Worm (Caenorhabditis elegans) whole organism, L2 larva: ENCODE results near the gene ZC132.11.

Experiments
- ama-1 ChIP-seq: fragments of 150-350 bp; optimal IDR thresholded peaks from 2 replicates; lab custom pipeline; 2018; ENCODE audit warnings: inconsistent platforms
- ceh-82 ChIP-seq: fragments of 150-350 bp; optimal IDR thresholded peaks from 2 replicates; lab custom pipeline; 2014; ENCODE audit warnings: missing biosample characterization, missing genetic modification characterization
- dmd-4 ChIP-seq: sonication (generic microtip); optimal IDR thresholded peaks from 2 replicates; lab custom pipeline; 2017; ENCODE audit warnings: missing biosample characterization, missing genetic modification characterization
- egl-27 ChIP-seq: sonication (generic microtip); optimal IDR thresholded peaks from 3 replicates; lab custom pipeline; 2017; ENCODE audit warnings: missing biosample characterization, missing genetic modification reagents, missing genetic modification characterization
- elt-1 ChIP-seq: fragments of 150-350 bp; optimal IDR thresholded peaks from 2 replicates; lab custom pipeline; 2014; ENCODE audit warnings: missing biosample characterization, missing genetic modification characterization
- elt-3 ChIP-seq: sonication (generic microtip); optimal IDR thresholded peaks from 2 replicates; lab custom pipeline; 2017; ENCODE audit warnings: missing biosample characterization, missing genetic modification characterization
- fos-1 ChIP-seq: fragments of 150-350 bp; optimal IDR thresholded peaks from 2 replicates; lab custom pipeline; 2014; ENCODE audit warnings: missing biosample characterization, missing genetic modification characterization
- lin-39 ChIP-seq: fragments of 150-350 bp; optimal IDR thresholded peaks from 2 replicates; lab custom pipeline; 2014; ENCODE audit warnings: missing biosample characterization, missing genetic modification reagents, missing genetic modification characterization
- mbf-1 ChIP-seq: sonication (generic microtip); optimal IDR thresholded peaks from 2 replicates; lab custom pipeline; 2017; ENCODE audit warnings: missing biosample characterization, missing genetic modification characterization
- nhr-237 ChIP-seq: fragments of 150-350 bp; optimal IDR thresholded peaks from 2 replicates; lab custom pipeline; 2014; ENCODE audit warnings: missing biosample characterization, missing genetic modification characterization
- snpc-4 ChIP-seq: fragments of 150-350 bp; optimal IDR thresholded peaks from 2 replicates; lab custom pipeline; 2014; ENCODE audit warnings: missing biosample characterization, missing genetic modification characterization
- unc-55 ChIP-seq: fragments of 150-350 bp; sonication (generic microtip); optimal IDR thresholded peaks from 3 replicates; lab custom pipeline; 2014; ENCODE audit warnings: missing biosample characterization, missing genetic modification reagents, missing genetic modification characterization
- unc-62 ChIP-seq: fragments of 150-350 bp; optimal IDR thresholded peaks from 2 replicates; lab custom pipeline; 2014; ENCODE audit warnings: missing biosample characterization, missing genetic modification reagents, missing genetic modification characterization
- zag-1 ChIP-seq: fragments of 150-350 bp; optimal IDR thresholded peaks from 2 replicates; lab custom pipeline; 2014; ENCODE audit warnings: missing biosample characterization, missing genetic modification characterization

DNA sequence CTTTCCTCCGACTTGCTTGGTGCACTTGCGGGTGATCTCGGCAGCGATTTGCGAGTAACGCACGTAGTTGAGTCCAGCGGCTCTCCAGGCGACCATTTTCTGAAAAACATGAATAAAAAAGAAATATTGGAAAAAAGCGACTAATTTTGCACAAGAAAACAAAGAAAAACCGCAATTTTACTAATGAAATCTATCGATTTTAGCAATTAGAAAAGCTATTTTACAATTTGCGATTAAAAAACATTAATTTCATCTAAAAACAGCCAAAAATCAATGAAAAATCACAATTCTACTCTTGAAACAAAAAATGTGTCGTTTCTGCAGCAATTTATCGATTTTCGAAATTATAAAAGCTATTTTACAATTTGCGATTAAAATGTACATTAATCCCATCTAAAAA is 47.8 kb upstream of the ZC132.11 start, which contains the start of gene hpo-18:
- TF ChIP-seq elt-3 (no peak), egl-27 (tag; lab: Kevin White, UChicago) (no peak), elt-1 (tag; lab: Kevin White, UChicago) (no peak), ceh-82 (tag; lab: Kevin White, UChicago) (no peak), lin-39 (tag; lab: Kevin White, UChicago) (no peak), ama-1 (lab: Kevin White, UChicago) (no peak), fos-1 (no peak), snpc-4 (tag; lab: Kevin White, UChicago) (no peak), mbf-1 (no peak), dmd-4 (tag; lab: Kevin White, UChicago) (no peak), unc-55 (GFP tag; lab: Kevin White, UChicago) (no peak), unc-62 (GFP tag; lab: Kevin White, UChicago) (no peak), zag-1 (tag; lab: Kevin White, UChicago) (no peak), nhr-237 (no peak)
